Worm (Caenorhabditis elegans): Measurements from ENCODE around the gene T18D3.1.

The T18D3.1 gene

DNA sequence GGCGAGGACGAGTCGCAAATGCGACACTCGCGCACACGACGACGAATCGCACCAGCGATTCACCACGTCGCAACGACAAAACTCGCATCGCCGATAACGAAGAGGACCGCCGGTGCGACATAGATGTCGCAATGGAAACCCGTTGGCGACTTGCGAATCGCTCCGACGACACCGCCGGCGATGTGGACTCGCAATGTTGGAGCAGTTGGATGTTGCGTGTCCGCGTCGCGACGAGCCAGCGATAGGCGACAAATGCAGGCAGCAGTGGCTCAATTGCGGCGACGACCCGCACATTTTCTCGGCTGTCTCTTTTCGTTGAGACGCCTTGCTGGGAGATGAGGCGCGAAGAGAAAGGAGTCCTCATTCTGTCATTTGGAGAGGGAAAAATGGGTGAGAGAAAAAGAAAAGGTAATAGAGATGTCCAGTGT, 2.4 kb upstream of the T18D3.1 start (continued):
- TF ChIP-seq ztf-18 (tag; optimal IDR thresholded peaks at IDR 0.05) (peak; percentile 62), attf-5 (GFP tag; optimal IDR thresholded peaks at IDR 0.05) (peak; percentile 57), F57C9.4 (tag; optimal IDR thresholded peaks at IDR 0.05) (no peak), T26A5.8 (tag; optimal IDR thresholded peaks at IDR 0.05) (no peak), ztf-22 (GFP tag; optimal IDR thresholded peaks at IDR 0.05) (no peak), egl-44 (GFP tag; IDR thresholded peaks at IDR 0.05) (no peak), bed-1 (GFP tag; IDR thresholded peaks at IDR 0.05) (no peak), ceh-91 (GFP tag; IDR thresholded peaks at IDR 0.05) (no peak), ceh-100 (GFP tag; IDR thresholded peaks at IDR 0.05) (no peak), hmg-1.2 (GFP tag; IDR thresholded peaks at IDR 0.05) (peak; percentile 34; the same call in 1 of the 2 replicates), nhr-179 (tag; optimal IDR thresholded peaks at IDR 0.05) (no peak), unc-130 (GFP tag; optimal IDR thresholded peaks at IDR 0.05) (no peak), rcor-1 (GFP tag; IDR thresholded peaks at IDR 0.05) (peak; percentile 41; the same call in 1 of the 2 replicates), akir-1 (GFP tag; optimal IDR thresholded peaks at IDR 0.05) (no peak), F52B5.7 (tag; optimal IDR thresholded peaks at IDR 0.05) (no peak), ztf-3 (GFP tag; optimal IDR thresholded peaks at IDR 0.05) (no peak), let-526 (GFP tag; IDR thresholded peaks at IDR 0.05) (no peak), dox-1 (GFP tag; IDR thresholded peaks at IDR 0.05) (peak; percentile 58), atf-7 (tag; optimal IDR thresholded peaks at IDR 0.05) (peak; percentile 24), snpc-1.3 (tag; optimal IDR thresholded peaks at IDR 0.05; ENCODE audit: insufficient read depth) (no peak), ceh-40 (GFP tag; IDR thresholded peaks at IDR 0.05) (no peak), ceh-79 (tag; optimal IDR thresholded peaks at IDR 0.05) (peak; percentile 11), F49E8.2 (tag; optimal IDR thresholded peaks at IDR 0.05; ENCODE audit: insufficient read depth) (no peak), K12H6.12 (tag; optimal IDR thresholded peaks at IDR 0.05) (peak; percentile 62), egl-18 (GFP tag; IDR thresholded peaks at IDR 0.05) (0 out of 2 replicates have a peak, but pooled peaks have one; percentile 3), nhr-90 (tag; optimal IDR thresholded peaks at IDR 0.05) (peak; percentile 7), ZK185.1 (tag; optimal IDR thresholded peaks at IDR 0.05; ENCODE audit: poor library complexity, severe bottlenecking) (no peak), hlh-26 (GFP tag; conservative IDR thresholded peaks at IDR 0.05) (no peak), madf-8 (GFP tag; conservative IDR thresholded peaks at IDR 0.05) (no peak), F10E7.11 (tag; optimal IDR thresholded peaks at IDR 0.05) (no peak), let-607 (tag; optimal IDR thresholded peaks at IDR 0.05) (peak; percentile 56 to 62), nhr-27 (tag; optimal IDR thresholded peaks at IDR 0.05) (no peak), lin-54 (GFP tag; optimal IDR thresholded peaks at IDR 0.05) (peak; percentile 29), nfya-1 (tag; optimal IDR thresholded peaks at IDR 0.05; ENCODE audit: borderline replicate concordance, insufficient read depth) (no peak), F55B11.4 (tag; optimal IDR thresholded peaks at IDR 0.05; ENCODE audit: borderline replicate concordance, insufficient read depth) (no peak), athp-1 (tag; optimal IDR thresholded peaks at IDR 0.05) (no peak), ztf-28 (GFP tag; IDR thresholded peaks at IDR 0.05) (no peak), pha-4 (tag; optimal IDR thresholded peaks at IDR 0.05) (no peak), ets-4 (GFP tag; optimal IDR thresholded peaks at IDR 0.05) (peak; percentile 13), gei-17 (GFP tag; optimal IDR thresholded peaks at IDR 0.05) (peak; percentile 50), rpc-1 (optimal IDR thresholded peaks at IDR 0.05) (no peak), rpc-1 (tag; optimal IDR thresholded peaks at IDR 0.05) (no peak), attf-6 (GFP tag; IDR thresholded peaks at IDR 0.05) (no peak), aptf-3 (GFP tag; IDR thresholded peaks at IDR 0.05) (no peak), mel-28 (tag; optimal IDR thresholded peaks at IDR 0.05; ENCODE audit: borderline replicate concordance) (no peak), lag-1 (GFP tag; IDR thresholded peaks at IDR 0.05) (0 out of 2 replicates have a peak, but pooled peaks have one; percentile 10), hlh-12 (tag; optimal IDR thresholded peaks at IDR 0.05) (no peak), bed-2 (GFP tag; IDR thresholded peaks at IDR 0.05) (no peak), somi-1 (GFP tag; optimal IDR thresholded peaks at IDR 0.05) (no peak)
